Worm (Caenorhabditis elegans) whole organism, L3 larva: Measurements from ENCODE around the gene srx-125.

Source experiments
- aly-2 ChIP-seq: fragments of 150-350 bp; optimal IDR thresholded peaks from 2 replicates; lab custom pipeline; 2014; ENCODE audit warnings: missing biosample characterization, missing genetic modification characterization
- ama-1 ChIP-seq: fragments of 150-350 bp; optimal IDR thresholded peaks from 2 replicates; lab custom pipeline; 2018
- ceh-16 ChIP-seq: sonication (generic microtip); optimal IDR thresholded peaks from 2 replicates; lab custom pipeline; 2017; ENCODE audit warnings: missing biosample characterization, missing genetic modification characterization
- ceh-28 ChIP-seq: fragments of 150-350 bp; optimal IDR thresholded peaks from 2 replicates; lab custom pipeline; 2014; ENCODE audit warnings: missing biosample characterization, missing genetic modification reagents, missing genetic modification characterization
- ceh-9 ChIP-seq: sonication (generic microtip); optimal IDR thresholded peaks from 2 replicates; lab custom pipeline; 2018; ENCODE audit warnings: missing biosample characterization, missing genetic modification characterization
- egl-27 ChIP-seq: sonication (generic microtip); optimal IDR thresholded peaks from 4 replicates; lab custom pipeline; 2017; ENCODE audit warnings: missing biosample characterization, missing genetic modification reagents, missing genetic modification characterization
- egl-5 ChIP-seq: fragments of 150-350 bp; optimal IDR thresholded peaks from 2 replicates; lab custom pipeline; 2017; ENCODE audit warnings: missing biosample characterization, missing genetic modification reagents, missing genetic modification characterization, inconsistent platforms
- elt-1 ChIP-seq: fragments of 150-350 bp; optimal IDR thresholded peaks from 2 replicates; lab custom pipeline; 2014; ENCODE audit warnings: missing biosample characterization, missing genetic modification characterization
- elt-2 ChIP-seq: sonication (generic microtip); optimal IDR thresholded peaks from 2 replicates; lab custom pipeline; 2016; ENCODE audit warnings: missing genetic modification reagents, mild to moderate bottlenecking, missing genetic modification characterization, missing compliant biosample characterization
- eor-1 ChIP-seq, 2 experiments: fragments of 150-350 bp; optimal IDR thresholded peaks; 2 replicates each; lab custom pipeline; 2014 to 2018; ENCODE audit warnings: missing biosample characterization in 2 of 2, missing genetic modification characterization in 2 of 2
- fkh-10 ChIP-seq: sonication (generic microtip); optimal IDR thresholded peaks from 2 replicates; lab custom pipeline; 2017; ENCODE audit warnings: missing biosample characterization, missing genetic modification reagents, missing genetic modification characterization
- fkh-2 ChIP-seq: fragments of 150-350 bp; optimal IDR thresholded peaks from 2 replicates; lab custom pipeline; 2014; ENCODE audit warnings: missing biosample characterization, missing genetic modification reagents, missing genetic modification characterization
- hmg-11 ChIP-seq: sonication (generic microtip); optimal IDR thresholded peaks from 2 replicates; lab custom pipeline; 2016; ENCODE audit warnings: missing genetic modification characterization, missing compliant biosample characterization
- jun-1 ChIP-seq: fragments of 150-350 bp; optimal IDR thresholded peaks from 2 replicates; lab custom pipeline; 2014; ENCODE audit warnings: missing biosample characterization, missing genetic modification reagents, missing genetic modification characterization
- lin-39 ChIP-seq: fragments of 150-350 bp; optimal IDR thresholded peaks from 2 replicates; lab custom pipeline; 2018; ENCODE audit warnings: missing biosample characterization, missing genetic modification reagents, missing genetic modification characterization
- lsy-12 ChIP-seq: sonication (generic microtip); optimal IDR thresholded peaks from 2 replicates; lab custom pipeline; 2016; ENCODE audit warnings: mild to moderate bottlenecking, missing genetic modification characterization, missing compliant biosample characterization
- nfya-1 ChIP-seq: sonication (generic microtip); optimal IDR thresholded peaks from 2 replicates; lab custom pipeline; 2017; ENCODE audit warnings: missing genetic modification characterization, mild to moderate bottlenecking, missing compliant biosample characterization, antibody characterized with exemption, moderate library complexity; ENCODE audit not compliant: insufficient read depth
- nhr-23 ChIP-seq: fragments of 150-350 bp; optimal IDR thresholded peaks from 2 replicates; lab custom pipeline; 2014; ENCODE audit warnings: missing biosample characterization, missing genetic modification reagents, missing genetic modification characterization
- nhr-25 ChIP-seq: sonication (generic microtip); optimal IDR thresholded peaks from 2 replicates; lab custom pipeline; 2017; ENCODE audit warnings: missing biosample characterization, missing genetic modification characterization
- nhr-28 ChIP-seq: fragments of 150-350 bp; optimal IDR thresholded peaks from 2 replicates; lab custom pipeline; 2014; ENCODE audit warnings: missing biosample characterization, missing genetic modification characterization
- nhr-43 ChIP-seq: sonication (generic microtip); optimal IDR thresholded peaks from 2 replicates; lab custom pipeline; 2016; ENCODE audit warnings: mild to moderate bottlenecking, missing genetic modification characterization, missing compliant biosample characterization; ENCODE audit not compliant: poor library complexity, severe bottlenecking
- nhr-67 ChIP-seq: fragments of 150-350 bp; optimal IDR thresholded peaks from 2 replicates; lab custom pipeline; 2014; ENCODE audit warnings: missing biosample characterization, missing genetic modification characterization
- nhr-76 ChIP-seq: fragments of 150-350 bp; sonication (generic microtip); optimal IDR thresholded peaks from 5 replicates; lab custom pipeline; 2014; ENCODE audit warnings: missing biosample characterization, missing genetic modification characterization
- pha-4 ChIP-seq: fragments of 150-350 bp; optimal IDR thresholded peaks from 2 replicates; lab custom pipeline; 2014; ENCODE audit warnings: missing biosample characterization, missing genetic modification reagents, missing genetic modification characterization
- pqm-1 ChIP-seq: fragments of 150-350 bp; optimal IDR thresholded peaks from 2 replicates; lab custom pipeline; 2017; ENCODE audit warnings: missing biosample characterization, missing genetic modification characterization, inconsistent platforms
- skn-1 ChIP-seq: fragments of 150-350 bp; optimal IDR thresholded peaks from 2 replicates; lab custom pipeline; 2014; ENCODE audit warnings: missing biosample characterization, missing genetic modification characterization
- unc-39 ChIP-seq: sonication (generic microtip); optimal IDR thresholded peaks from 4 replicates; lab custom pipeline; 2017; ENCODE audit warnings: missing biosample characterization, missing genetic modification characterization
- ztf-4 ChIP-seq: fragments of 150-350 bp; optimal IDR thresholded peaks from 2 replicates; lab custom pipeline; 2014; ENCODE audit warnings: missing biosample characterization, missing genetic modification characterization

Gene srx-125

DNA sequence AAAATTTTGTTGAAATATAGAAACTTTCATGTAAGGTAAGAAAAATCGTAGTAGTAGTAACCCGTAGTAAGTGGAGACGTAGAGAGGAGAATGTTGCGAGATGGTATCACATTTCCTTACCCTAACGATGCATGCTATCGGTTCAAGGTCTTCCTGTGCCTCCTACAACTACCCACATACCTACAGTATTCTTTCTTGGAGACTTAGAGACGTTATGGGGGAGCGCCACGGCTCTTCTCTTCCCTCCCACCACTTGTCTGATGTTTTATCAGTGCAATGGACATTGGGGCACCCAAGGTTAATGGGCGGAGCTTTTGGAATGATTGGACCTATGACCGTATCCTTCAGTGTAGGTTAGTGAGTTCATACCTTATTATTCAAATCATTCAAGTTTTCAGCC, 23.8 kb downstream of the srx-125 start:
- no peak for TF ChIP-seq skn-1 (tag; lab: Kevin White, UChicago)
- peak; percentile 63 for TF ChIP-seq nhr-25 (tag; lab: Kevin White, UChicago)
- peak; percentile 26 for TF ChIP-seq nhr-43 (tag; lab: Kevin White, UChicago)
- no peak for TF ChIP-seq elt-1 (tag; lab: Kevin White, UChicago)
- TF ChIP-seq nfya-1 (tag; lab: Kevin White, UChicago): peak; percentile 56
- TF ChIP-seq, all 47 proteins: peak for 3

DNA sequence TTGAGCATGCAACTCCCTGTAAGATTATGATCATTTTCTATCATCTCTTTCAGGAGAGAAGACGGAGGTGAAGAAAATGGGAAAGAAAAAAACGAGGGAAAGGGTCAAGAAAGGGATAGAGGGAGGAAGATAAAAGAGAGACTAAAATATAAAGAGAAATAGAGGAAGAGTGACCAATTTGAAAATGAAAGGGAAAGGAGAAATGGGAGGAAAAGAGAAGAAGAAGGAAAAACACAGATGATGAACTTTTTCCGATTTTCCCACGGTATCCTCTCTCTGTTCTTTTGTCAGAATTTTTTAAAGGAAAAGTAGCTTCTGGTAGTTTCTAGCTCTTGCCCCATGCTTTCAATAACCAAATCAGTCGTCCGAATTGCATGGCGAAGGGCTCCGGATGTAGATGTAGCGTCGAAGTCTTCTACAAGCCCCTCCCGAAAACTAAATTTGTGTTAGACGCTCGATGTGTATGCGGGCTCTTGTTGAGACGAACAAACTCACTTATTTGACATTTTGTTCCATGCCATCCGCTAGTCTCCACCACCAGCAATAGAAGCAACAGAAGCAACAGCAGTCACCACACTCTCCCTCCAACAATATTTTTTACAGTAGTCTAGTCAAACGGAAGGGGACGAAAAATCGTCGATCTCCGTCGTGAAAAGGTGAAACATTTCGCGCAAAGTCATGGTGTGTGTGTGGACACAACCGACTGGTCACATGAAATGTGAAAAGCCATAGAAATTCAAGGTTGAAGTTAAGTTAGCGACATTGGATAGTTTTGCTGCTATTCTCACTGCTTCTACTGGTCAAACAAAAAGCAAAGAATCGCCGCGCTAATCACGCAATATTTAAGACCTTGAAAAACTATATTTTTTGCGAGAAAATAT, 24.5 kb downstream of the srx-125 start, which contains the start of gene somi-1:
TSS of gene somi-1 (minus strand) at position 18 of the 881 bp plus-strand sequence.
- TF ChIP-seq egl-5 (tag; lab: Kevin White, UChicago) (no peak), ama-1 (lab: Kevin White, UChicago) (peak; percentile 54), unc-39 (tag; lab: Kevin White, UChicago) (no peak), nhr-43 (tag; lab: Kevin White, UChicago) (peak; percentile 45), nhr-23 (peak; percentile 51), fkh-10 (peak; percentile 26), pqm-1 (tag; lab: Kevin White, UChicago) (no peak), jun-1 (peak; percentile 1), lin-39 (peak; percentile 36), nhr-25 (tag; lab: Kevin White, UChicago) (peak; percentile 69)

DNA sequence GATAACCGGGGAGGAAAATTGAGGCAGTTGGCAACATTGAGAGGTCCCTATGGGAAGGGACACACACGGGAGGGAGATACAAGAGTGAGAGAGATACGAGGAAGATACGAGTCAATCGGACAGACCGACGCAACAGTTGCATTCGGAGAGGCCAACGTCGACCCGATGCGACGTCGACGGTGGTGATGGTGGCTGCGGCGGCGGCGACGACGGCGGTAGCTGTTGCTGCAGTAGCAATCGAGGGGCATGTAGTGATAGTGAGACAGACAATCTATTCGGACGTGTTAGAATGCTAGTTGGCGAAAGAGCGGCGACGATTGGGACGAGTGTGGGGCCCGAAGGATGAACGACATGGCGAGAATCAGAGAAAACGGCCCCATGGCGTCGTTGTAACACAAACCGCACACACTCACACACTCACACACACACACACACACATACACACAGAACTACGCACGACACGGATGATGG, 26.2 kb downstream of the srx-125 start:
- TF ChIP-seq nhr-23 (peak; percentile 33), lin-39 (peak; percentile 17), nhr-67 (tag; lab: Kevin White, UChicago) (no peak), lsy-12 (peak; percentile 8), nfya-1 (tag; lab: Kevin White, UChicago) (peak; percentile 45), ceh-28 (tag; lab: Kevin White, UChicago) (peak; percentile 2), pqm-1 (tag; lab: Kevin White, UChicago) (no peak), nhr-76 (tag; lab: Kevin White, UChicago) (no peak)

DNA sequence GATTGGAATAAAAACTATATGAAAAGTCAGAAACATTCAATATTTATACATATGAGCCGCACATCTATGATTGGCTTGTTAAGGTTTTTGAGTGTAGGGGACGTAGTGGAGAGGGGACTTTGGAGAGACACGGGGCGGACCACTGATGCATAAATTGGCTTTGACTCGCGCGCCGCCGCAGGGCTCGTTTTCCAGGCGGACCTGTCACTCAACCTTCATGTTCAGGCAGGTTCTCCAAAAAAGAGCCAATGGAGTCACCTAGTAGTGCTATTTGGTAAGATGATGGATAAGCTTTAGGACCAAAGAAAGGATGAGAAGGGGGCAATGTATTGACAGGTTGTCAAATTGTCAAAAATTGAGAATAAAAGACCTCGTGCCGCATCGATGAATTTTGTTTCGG, 27.8 kb downstream of the srx-125 start:
- no peak for TF ChIP-seq fkh-2 (tag; lab: Kevin White, UChicago)
- TF ChIP-seq ceh-16 (tag; lab: Kevin White, UChicago): no peak
- TF ChIP-seq ztf-4 (tag; lab: Kevin White, UChicago): no peak

DNA sequence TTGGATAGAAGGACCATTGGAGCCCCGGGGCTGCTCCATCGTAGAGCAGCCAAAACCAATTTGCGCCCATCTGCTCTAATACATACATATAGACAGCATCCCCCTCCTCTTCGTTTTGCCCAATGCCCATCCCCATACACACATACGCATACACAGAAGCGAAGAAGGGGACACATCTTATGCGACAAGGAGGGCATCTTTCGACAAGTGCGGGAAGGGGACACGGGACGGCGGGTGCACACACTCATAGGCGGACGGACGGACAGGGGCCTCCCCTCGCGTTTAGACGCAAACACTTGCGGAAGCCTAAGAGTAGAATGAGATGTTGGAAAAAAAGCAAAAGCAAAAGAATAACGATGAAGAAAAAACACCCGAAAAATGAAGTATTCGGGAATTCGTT, 29.3 kb downstream of the srx-125 start:
- TF ChIP-seq ceh-9 (tag; lab: Kevin White, UChicago): no peak
- TF ChIP-seq aly-2: no peak
- TF ChIP-seq lin-39: peak; percentile 21
- TF ChIP-seq elt-2 (tag; lab: Kevin White, UChicago): no peak
- TF ChIP-seq nhr-28 (tag; lab: Kevin White, UChicago): no peak
- no peak for TF ChIP-seq nhr-25 (tag; lab: Kevin White, UChicago)
- TF ChIP-seq jun-1: no peak
- TF ChIP-seq eor-1 (tag; optimal IDR thresholded peaks at IDR 0.05; lab: Kevin White, UChicago): no peak
- no peak for TF ChIP-seq unc-39 (tag; lab: Kevin White, UChicago)
- peak; percentile 38 for TF ChIP-seq nfya-1 (tag; lab: Kevin White, UChicago)
- TF ChIP-seq hmg-11 (tag; lab: Kevin White, UChicago): peak; percentile 30
- TF ChIP-seq egl-27 (tag; lab: Kevin White, UChicago): no peak

DNA sequence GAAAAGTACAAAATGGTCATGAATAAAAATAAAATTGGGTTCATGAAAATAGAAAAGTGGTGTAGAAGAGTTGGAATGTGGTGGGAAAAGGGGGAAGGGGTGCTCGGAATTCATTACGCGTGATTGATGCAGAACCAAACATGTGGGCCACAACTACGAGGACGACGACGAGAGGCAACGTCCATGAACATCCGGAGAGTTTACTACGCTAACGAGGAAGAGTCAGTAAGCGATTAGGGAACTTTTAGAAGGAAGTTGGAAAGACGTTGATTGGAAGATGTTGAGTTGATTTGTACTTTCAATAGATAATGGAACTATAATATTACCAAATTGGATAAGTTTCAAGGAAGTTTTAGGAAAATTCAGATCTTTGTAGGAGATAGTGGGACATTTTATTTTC, 34.5 kb downstream of the srx-125 start:
- TF ChIP-seq lin-39: peak; percentile 42
- no peak for TF ChIP-seq pha-4
- TF ChIP-seq, all 47 proteins: peak for 1
